Worm (Caenorhabditis elegans) whole organism, L4/young adult: ENCODE measurements around the gene col-93.

ENCODE experiments used
- W03F9.2 ChIP-seq: fragments of 150-350 bp; optimal IDR thresholded peaks from 2 replicates; lab custom pipeline; 2014; ENCODE audit warnings: missing biosample characterization, missing genetic modification characterization
- dao-5 ChIP-seq: sonication (generic microtip); optimal IDR thresholded peaks from 2 replicates; lab custom pipeline; 2016; ENCODE audit warnings: missing genotype, missing genetic modification characterization, moderate library complexity, missing compliant biosample characterization
- him-1 ChIP-seq: sonication (generic microtip); optimal IDR thresholded peaks from 2 replicates; lab custom pipeline; 2016; ENCODE audit warnings: missing genotype, missing genetic modification reagents, missing genetic modification characterization, missing compliant biosample characterization

DNA sequence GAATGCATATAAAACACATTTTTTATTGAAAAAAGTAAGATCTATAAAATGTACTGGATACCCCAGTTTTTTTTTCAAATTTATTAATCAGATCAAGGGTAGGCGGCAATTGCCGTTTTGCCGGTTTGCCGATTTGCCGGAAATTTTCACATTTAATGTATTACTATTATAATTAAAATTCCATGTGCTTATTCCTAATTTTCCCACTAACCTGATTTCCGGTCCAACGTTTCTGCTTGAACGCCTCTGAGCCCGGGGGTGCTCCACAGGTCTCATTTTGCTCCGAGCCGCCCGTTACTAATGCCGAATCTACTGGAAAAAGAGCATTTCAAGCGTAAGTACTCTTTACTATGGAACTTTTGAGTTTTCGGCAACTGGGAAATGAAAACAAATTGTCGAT, 15.8 kb downstream of the col-93 start, which contains the start of gene dhc-4:
- no peak for TF ChIP-seq W03F9.2 (tag; lab: Kevin White, UChicago)
- no peak for TF ChIP-seq dao-5
- no peak for TF ChIP-seq him-1
